Fruit fly (Drosophila melanogaster) whole organism, embryonic: Measurements from ENCODE around the gene CG6055.

ENCODE experiments used
- Abd-B ChIP-seq: fragments of 200-800 bp; sonication (Bioruptor generic); optimal IDR thresholded peaks from 2 replicates; lab custom pipeline; 2018; ENCODE audit warnings: missing biosample characterization, mild to moderate bottlenecking, missing genetic modification characterization, moderate library complexity
- B-H1 ChIP-seq: fragments of 200-800 bp; sonication (Bioruptor generic); IDR thresholded peaks from 3 replicates; pipeline ENCODE4 v1.3.6; 2022; ENCODE audit warnings: missing biosample characterization, missing genetic modification characterization
- BEAF-32 ChIP-seq: fragments of 200-800 bp; sonication (Bioruptor generic); optimal IDR thresholded peaks from 3 replicates; lab custom pipeline; 2017; ENCODE audit warnings: missing biosample characterization, missing genetic modification characterization, mild to moderate bottlenecking, moderate library complexity, missing genetic modification reagents
- CG10267 ChIP-seq: fragments of 200-800 bp; sonication (Bioruptor generic); optimal IDR thresholded peaks from 2 replicates; lab custom pipeline; 2018; ENCODE audit warnings: missing biosample characterization, mild to moderate bottlenecking, missing genetic modification characterization, moderate library complexity
- CG10431 ChIP-seq: fragments of 200-800 bp; sonication (Bioruptor generic); optimal IDR thresholded peaks from 3 replicates; lab custom pipeline; 2018; ENCODE audit warnings: missing biosample characterization, mild to moderate bottlenecking, missing genetic modification characterization
- CG10543 ChIP-seq: fragments of 200-800 bp; sonication (Bioruptor generic); optimal IDR thresholded peaks from 3 replicates; lab custom pipeline; 2017; ENCODE audit warnings: missing biosample characterization, mild to moderate bottlenecking, missing genetic modification characterization, moderate library complexity
- CG11085 ChIP-seq: fragments of 200-800 bp; sonication (Bioruptor generic); IDR thresholded peaks from 2 replicates; pipeline ENCODE4 v1.3.6; 2022; ENCODE audit warnings: missing biosample characterization, missing genetic modification characterization
- CG11247 ChIP-seq: fragments of 200-800 bp; sonication (Bioruptor generic); IDR thresholded peaks from 2 replicates; pipeline ENCODE4 v1.3.6; 2022; ENCODE audit warnings: missing biosample characterization, missing genetic modification characterization
- CG12299 ChIP-seq: fragments of 200-800 bp; sonication (Bioruptor generic); optimal IDR thresholded peaks from 2 replicates; lab custom pipeline; 2018; ENCODE audit warnings: missing biosample characterization, mild to moderate bottlenecking, missing genetic modification characterization
- CG12942 ChIP-seq: fragments of 200-800 bp; sonication (Bioruptor generic); optimal IDR thresholded peaks from 3 replicates; lab custom pipeline; 2016; ENCODE audit warnings: missing biosample characterization, missing genetic modification characterization
- CG15011 ChIP-seq: fragments of 200-800 bp; sonication (Bioruptor generic); optimal IDR thresholded peaks from 3 replicates; lab custom pipeline; 2018; ENCODE audit warnings: missing biosample characterization, mild to moderate bottlenecking, missing genetic modification characterization
- CG15601 ChIP-seq: fragments of 200-800 bp; sonication (Bioruptor generic); optimal IDR thresholded peaks from 3 replicates; lab custom pipeline; 2019; ENCODE audit warnings: missing biosample characterization, mild to moderate bottlenecking, missing genetic modification characterization, moderate library complexity
- CG17361 ChIP-seq: fragments of 200-800 bp; sonication (Bioruptor generic); IDR thresholded peaks from 3 replicates; pipeline ENCODE4 v1.3.6; 2022; ENCODE audit warnings: missing biosample characterization, missing genetic modification characterization
- CG42726 ChIP-seq: fragments of 200-800 bp; sonication (Bioruptor generic); IDR thresholded peaks from 2 replicates; pipeline ENCODE4 v1.3.6; 2022; ENCODE audit warnings: missing biosample characterization, missing genetic modification characterization; ENCODE audit not compliant: partially characterized antibody
- CG4424 ChIP-seq: fragments of 200-800 bp; sonication (Bioruptor generic); optimal IDR thresholded peaks from 3 replicates; lab custom pipeline; 2016; ENCODE audit warnings: missing biosample characterization, missing genetic modification characterization
- Chrac-16 ChIP-seq: fragments of 200-800 bp; sonication (Bioruptor generic); optimal IDR thresholded peaks from 3 replicates; lab custom pipeline; 2016; ENCODE audit warnings: missing biosample characterization, missing genetic modification characterization
- Dek ChIP-seq: fragments of 200-800 bp; sonication (Bioruptor generic); optimal IDR thresholded peaks from 3 replicates; lab custom pipeline; 2019; ENCODE audit warnings: missing biosample characterization, mild to moderate bottlenecking, missing genetic modification characterization, moderate library complexity
- ERR ChIP-seq: fragments of 200-800 bp; sonication (Bioruptor generic); optimal IDR thresholded peaks from 2 replicates; lab custom pipeline; 2016; ENCODE audit warnings: missing biosample characterization, missing genetic modification characterization
- H15 ChIP-seq: fragments of 200-800 bp; sonication (Bioruptor generic); IDR thresholded peaks from 3 replicates; pipeline ENCODE4 v1.3.6; 2022; ENCODE audit warnings: missing biosample characterization, missing genetic modification characterization
- HLH3B ChIP-seq: fragments of 200-800 bp; sonication (Bioruptor generic); IDR thresholded peaks from 2 replicates; pipeline ENCODE4 v1.3.6; 2022; ENCODE audit warnings: missing biosample characterization, missing genetic modification characterization
- HmgD ChIP-seq: fragments of 200-800 bp; sonication (Bioruptor generic); optimal IDR thresholded peaks from 3 replicates; lab custom pipeline; 2016; ENCODE audit warnings: missing biosample characterization, missing genetic modification characterization
- Hr78 ChIP-seq, 2 experiments: fragments of 200-800 bp in 1 of 2; fragments of >200 bp in 1 of 2; sonication (Bioruptor generic) in 1 of 2; optimal IDR thresholded peaks; 2 replicates each; lab custom pipeline; 2017 to 2019; ENCODE audit warnings: missing biosample characterization in 2 of 2, missing genetic modification characterization in 2 of 2, mild to moderate bottlenecking in 1 of 2, moderate library complexity in 1 of 2
- Kr ChIP-seq: fragments of 200-800 bp; sonication (Bioruptor generic); optimal IDR thresholded peaks from 2 replicates; lab custom pipeline; 2017; ENCODE audit warnings: missing biosample characterization, mild to moderate bottlenecking, missing genetic modification characterization
- Mad ChIP-seq: fragments of 200-800 bp; sonication (Bioruptor generic); optimal IDR thresholded peaks from 2 replicates; lab custom pipeline; 2016; ENCODE audit warnings: missing biosample characterization, missing genetic modification characterization
- NK7.1 ChIP-seq: fragments of 200-800 bp; sonication (Bioruptor generic); optimal IDR thresholded peaks from 3 replicates; lab custom pipeline; 2016; ENCODE audit warnings: missing biosample characterization, missing genetic modification characterization
- Nf-YB ChIP-seq: fragments of 200-800 bp; sonication (Bioruptor generic); optimal IDR thresholded peaks from 3 replicates; lab custom pipeline; 2019; ENCODE audit warnings: missing biosample characterization, mild to moderate bottlenecking, missing genetic modification characterization, moderate library complexity
- Rfx ChIP-seq: fragments of 200-800 bp; sonication (Bioruptor generic); IDR thresholded peaks from 2 replicates; pipeline ENCODE4 v1.3.6; 2022; ENCODE audit warnings: missing biosample characterization, missing genetic modification characterization
- Spps ChIP-seq: fragments of 200-800 bp; sonication (Bioruptor generic); optimal IDR thresholded peaks from 2 replicates; lab custom pipeline; 2018; ENCODE audit warnings: missing biosample characterization, mild to moderate bottlenecking, missing genetic modification characterization
- Sry-β ChIP-seq: fragments of 200-800 bp; sonication (Bioruptor generic); optimal IDR thresholded peaks from 2 replicates; lab custom pipeline; 2018; ENCODE audit warnings: missing biosample characterization, mild to moderate bottlenecking, missing genetic modification characterization, moderate library complexity
- Stat92E ChIP-seq, 3 experiments: fragments of >200 bp in 2 of 3; fragments of 200-800 bp in 1 of 3; sonication (Bioruptor generic) in 1 of 3; optimal IDR thresholded peaks; 2 replicates each; lab custom pipeline; 2017 to 2019; ENCODE audit warnings: missing biosample characterization in 3 of 3, missing genetic modification characterization in 3 of 3, mild to moderate bottlenecking in 1 of 3, moderate library complexity in 1 of 3
- Xrp1 ChIP-seq: fragments of 200-800 bp; sonication (Bioruptor generic); IDR thresholded peaks from 2 replicates; pipeline ENCODE4 v1.3.6; 2022; ENCODE audit warnings: missing biosample characterization, missing genetic modification characterization
- ara ChIP-seq: fragments of 200-800 bp; sonication (Bioruptor generic); IDR thresholded peaks from 2 replicates; pipeline ENCODE4 v1.3.6; 2022; ENCODE audit warnings: missing biosample characterization, missing genetic modification characterization
- bcd ChIP-seq: fragments of 200-800 bp; sonication (Bioruptor generic); optimal IDR thresholded peaks from 2 replicates; lab custom pipeline; 2017; ENCODE audit warnings: missing biosample characterization, mild to moderate bottlenecking, missing genetic modification characterization
- cato ChIP-seq: fragments of 200-800 bp; sonication (Bioruptor generic); optimal IDR thresholded peaks from 2 replicates; lab custom pipeline; 2016; ENCODE audit warnings: missing biosample characterization, missing genetic modification characterization, borderline replicate concordance
- croc ChIP-seq: fragments of 200-800 bp; sonication (Bioruptor generic); conservative IDR thresholded peaks from 3 replicates; pipeline ENCODE4 v1.3.6; 2022; ENCODE audit warnings: missing biosample characterization, missing genetic modification characterization
- fu2 ChIP-seq: fragments of 200-800 bp; sonication (Bioruptor generic); optimal IDR thresholded peaks from 2 replicates; lab custom pipeline; 2016; ENCODE audit warnings: missing biosample characterization, missing genetic modification characterization
- her ChIP-seq: fragments of 200-800 bp; sonication (Bioruptor generic); optimal IDR thresholded peaks from 2 replicates; lab custom pipeline; 2016; ENCODE audit warnings: missing biosample characterization, missing genetic modification characterization
- jigr1 ChIP-seq: fragments of 200-800 bp; sonication (Bioruptor generic); IDR thresholded peaks from 3 replicates; pipeline ENCODE4 v1.3.6; 2022; ENCODE audit warnings: missing biosample characterization, missing genetic modification characterization
- oc ChIP-seq: fragments of 200-800 bp; sonication (Bioruptor generic); optimal IDR thresholded peaks from 2 replicates; lab custom pipeline; 2018; ENCODE audit warnings: missing biosample characterization, mild to moderate bottlenecking, missing genetic modification characterization, moderate library complexity
- peb ChIP-seq: fragments of 200-800 bp; sonication (Bioruptor generic); IDR thresholded peaks from 2 replicates; pipeline ENCODE4 v1.3.6; 2022; ENCODE audit warnings: missing biosample characterization, missing genetic modification characterization
- pho ChIP-seq: fragments of 200-800 bp; sonication (Bioruptor generic); optimal IDR thresholded peaks from 2 replicates; lab custom pipeline; 2016; ENCODE audit warnings: missing biosample characterization, missing genetic modification characterization
- pnt ChIP-seq: fragments of 200-800 bp; sonication (Bioruptor generic); optimal IDR thresholded peaks from 3 replicates; lab custom pipeline; 2016; ENCODE audit warnings: missing biosample characterization, missing genetic modification characterization
- pum ChIP-seq: fragments of 200-800 bp; sonication (Bioruptor generic); optimal IDR thresholded peaks from 2 replicates; lab custom pipeline; 2016; ENCODE audit warnings: missing biosample characterization, missing genetic modification characterization
- sd ChIP-seq: fragments of 200-800 bp; sonication (Bioruptor generic); optimal IDR thresholded peaks from 3 replicates; lab custom pipeline; 2018; ENCODE audit warnings: missing biosample characterization, mild to moderate bottlenecking, missing genetic modification characterization, moderate library complexity
- slbo ChIP-seq: fragments of 200-800 bp; sonication (Bioruptor generic); IDR thresholded peaks from 2 replicates; pipeline ENCODE4 v1.3.6; 2022; ENCODE audit warnings: missing biosample characterization, missing genetic modification characterization
- slou ChIP-seq: fragments of 200-800 bp; sonication (Bioruptor generic); optimal IDR thresholded peaks from 3 replicates; lab custom pipeline; 2016; ENCODE audit warnings: missing biosample characterization, missing genetic modification characterization
- stc ChIP-seq: fragments of 200-800 bp; sonication (Bioruptor generic); IDR thresholded peaks from 2 replicates; pipeline ENCODE4 v1.3.6; 2022; ENCODE audit warnings: missing biosample characterization, missing genetic modification characterization
- wor ChIP-seq: fragments of 200-800 bp; sonication (Bioruptor generic); IDR thresholded peaks from 2 replicates; pipeline ENCODE4 v1.3.6; 2022; ENCODE audit warnings: missing biosample characterization, missing genetic modification characterization

Gene CG6055

dm6 chr2L:7436492-7437324 is 29.6 kb upstream of the CG6055 start (continued):
- TF ChIP-seq Abd-B (GFP tag; lab: Kevin White, UChicago), result peak; percentile 5
- TF ChIP-seq peb (GFP tag; lab: Robert Waterston, UW), result no peak; the same call in 1 of the 2 replicates
- peak; percentile 51 for TF ChIP-seq CG15011 (GFP tag; lab: Kevin White, UChicago)
- TF ChIP-seq CG11247 (GFP tag; lab: Robert Waterston, UW), result peak; percentile 85
- no peak for TF ChIP-seq Stat92E (GFP tag; optimal IDR thresholded peaks at IDR 0.05; lab: Kevin White, UChicago)
- no peak for TF ChIP-seq Nf-YB (GFP tag; lab: Kevin White, UChicago)
- TF ChIP-seq NK7.1 (GFP tag; lab: Kevin White, UChicago), result peak; percentile 57
- peak; percentile 61; the same call in 1 of the 3 replicates for TF ChIP-seq B-H1 (GFP tag; lab: Robert Waterston, UW)
- peak; percentile 42 for TF ChIP-seq wor (GFP tag; lab: Robert Waterston, UW)
- peak; percentile 92 for TF ChIP-seq CG10543
- peak; percentile 86 for TF ChIP-seq bcd
- TF ChIP-seq fu2 (GFP tag; lab: Kevin White, UChicago), result peak; percentile 48
- peak; percentile 56 for TF ChIP-seq pnt (GFP tag; lab: Kevin White, UChicago)
- peak; percentile 69 for TF ChIP-seq Xrp1 (GFP tag; lab: Robert Waterston, UW)
- no peak for TF ChIP-seq Kr (GFP tag; lab: Kevin White, UChicago)
- no peak for TF ChIP-seq CG12299 (tag; lab: Kevin White, UChicago)
- TF ChIP-seq slbo (GFP tag; lab: Robert Waterston, UW), result peak; percentile 82
- TF ChIP-seq CG10431 (GFP tag; lab: Kevin White, UChicago), result peak; percentile 40
- peak; percentile 1 for TF ChIP-seq Spps (tag; lab: Kevin White, UChicago)
- TF ChIP-seq CG15601 (tag; lab: Kevin White, UChicago), result peak; percentile 73
- peak; percentile 75 for TF ChIP-seq pho (GFP tag; lab: Kevin White, UChicago)
- peak; percentile 45 for TF ChIP-seq CG4424
- peak; percentile 53 for TF ChIP-seq Mad (GFP tag; lab: Kevin White, UChicago)
- peak; percentile 76 for TF ChIP-seq CG11085 (GFP tag; lab: Robert Waterston, UW)
- TF ChIP-seq oc (tag; lab: Kevin White, UChicago), result peak; percentile 77
- peak; percentile 78 for TF ChIP-seq her (GFP tag; lab: Kevin White, UChicago)
- peak; percentile 70 for TF ChIP-seq ERR (GFP tag; lab: Kevin White, UChicago)
- peak; percentile 72 for TF ChIP-seq slou (GFP tag; lab: Kevin White, UChicago)
- TF ChIP-seq HmgD, result peak; percentile 7
- peak; percentile 85 for TF ChIP-seq Rfx
- TF ChIP-seq Dek (tag; lab: Kevin White, UChicago), result peak; percentile 81
- no peak for TF ChIP-seq croc
- TF ChIP-seq CG17361 (GFP tag; lab: Robert Waterston, UW), result peak; percentile 42; the same call in 2 of the 3 replicates
- TF ChIP-seq Sry-β, result no peak
- TF ChIP-seq Chrac-16 (GFP tag; lab: Kevin White, UChicago), result no peak
- TF ChIP-seq CG12942 (GFP tag; lab: Kevin White, UChicago), result peak; percentile 70
- TF ChIP-seq stc (GFP tag; lab: Robert Waterston, UW), result peak; percentile 42; the same call in 1 of the 2 replicates
- TF ChIP-seq jigr1, result no peak
- peak; percentile 5 for TF ChIP-seq cato (GFP tag; lab: Kevin White, UChicago)
- TF ChIP-seq BEAF-32 (GFP tag; lab: Kevin White, UChicago), result no peak
- TF ChIP-seq CG10267, result peak; percentile 45
- no peak for TF ChIP-seq Hr78 (GFP tag; optimal IDR thresholded peaks at IDR 0.05; lab: Kevin White, UChicago)
- peak; percentile 50; the same call in 1 of the 2 replicates for TF ChIP-seq ara (GFP tag; lab: Robert Waterston, UW)
- no peak for TF ChIP-seq CG42726 (GFP tag; lab: Robert Waterston, UW)
- TF ChIP-seq sd, result peak; percentile 56
- peak; percentile 46; the same call in 1 of the 3 replicates for TF ChIP-seq H15 (GFP tag; lab: Robert Waterston, UW)
- TF ChIP-seq HLH3B (GFP tag; lab: Robert Waterston, UW), result peak; percentile 69; the same call in 1 of the 2 replicates
- TF ChIP-seq pum, result peak; percentile 47
